Fruit fly (Drosophila melanogaster): ENCODE results near the gene CG14551.

The CG14551 gene

DNA sequence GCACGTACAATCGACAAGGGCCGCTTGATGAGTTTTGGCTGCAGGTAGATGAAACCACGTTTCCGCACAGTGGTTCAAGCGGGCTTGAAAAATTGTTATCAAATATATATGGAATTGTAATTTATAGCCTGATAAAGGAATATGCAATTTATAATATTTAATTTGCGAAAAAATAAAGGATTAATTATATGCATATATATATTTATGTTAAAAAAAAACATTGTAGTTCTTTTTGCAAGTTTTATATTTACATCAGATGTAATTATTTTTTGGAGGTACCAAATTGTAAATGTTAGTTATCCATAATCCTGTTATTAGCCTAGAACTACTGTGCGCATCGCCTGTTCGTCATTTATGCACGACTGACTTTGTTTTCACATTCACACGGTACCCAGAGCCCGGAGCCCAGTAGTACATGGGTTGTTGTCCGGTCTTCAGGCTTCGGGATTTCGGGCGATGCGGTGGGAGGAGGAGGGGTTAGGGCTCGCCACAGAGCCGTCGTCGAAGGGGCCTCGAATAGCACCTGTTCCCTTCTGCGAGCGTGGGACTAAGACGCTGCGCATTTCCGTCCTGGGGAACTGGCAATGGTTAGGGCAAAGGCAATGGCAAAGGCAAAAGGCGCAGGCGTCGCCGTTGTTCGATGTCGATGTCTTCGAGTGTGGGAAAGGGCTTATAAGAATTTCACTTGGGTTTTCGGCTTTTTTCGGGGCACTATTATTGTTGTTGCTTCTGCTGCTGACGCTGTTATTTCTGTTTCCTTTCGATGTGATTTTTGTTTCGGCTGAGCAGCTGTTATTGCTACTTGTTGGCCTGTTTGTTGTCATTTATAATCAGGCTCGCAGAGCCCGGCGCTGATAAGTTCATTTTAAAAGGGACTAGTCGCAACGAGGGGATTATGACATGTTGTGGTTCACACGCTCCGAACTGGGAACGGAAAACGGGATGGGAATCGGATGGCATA, 44.8 kb downstream of the CG14551 start (continued):
- no peak for TF ChIP-seq sima (GFP tag; optimal IDR thresholded peaks at IDR 0.05)
- TF ChIP-seq phol (tag; optimal IDR thresholded peaks at IDR 0.05), result peak; percentile 93
- no peak for TF ChIP-seq pum (GFP tag; optimal IDR thresholded peaks at IDR 0.05)
- TF ChIP-seq ato (GFP tag; IDR thresholded peaks at IDR 0.05; ENCODE audit: partially characterized antibody), result no peak
- TF ChIP-seq CG31441 (GFP tag; IDR thresholded peaks at IDR 0.05), result peak; percentile 96
- TF ChIP-seq dimm (GFP tag; IDR thresholded peaks at IDR 0.05), result 0 out of 2 replicates have a peak, but pooled peaks have one; percentile 19
- no peak for TF ChIP-seq pho (GFP tag; optimal IDR thresholded peaks at IDR 0.05)
- TF ChIP-seq Hand (GFP tag; optimal IDR thresholded peaks at IDR 0.05), result no peak
- no peak for TF ChIP-seq Hmx (GFP tag; optimal IDR thresholded peaks at IDR 0.05)
- TF ChIP-seq CG11504 (tag; optimal IDR thresholded peaks at IDR 0.05), result peak; percentile 80
- TF ChIP-seq esg (GFP tag; conservative IDR thresholded peaks at IDR 0.05), result peak; percentile 58
- TF ChIP-seq CG6813 (GFP tag; optimal IDR thresholded peaks at IDR 0.05), result peak; percentile 78
- TF ChIP-seq CG7372 (GFP tag; IDR thresholded peaks at IDR 0.05), result peak; percentile 31; the same call in 1 of the 2 replicates
- TF ChIP-seq Dad (GFP tag; optimal IDR thresholded peaks at IDR 0.05), result no peak
- TF ChIP-seq Fer2 (tag; optimal IDR thresholded peaks at IDR 0.05), result no peak
- TF ChIP-seq CG7928 (GFP tag; optimal IDR thresholded peaks at IDR 0.05), result no peak
- TF ChIP-seq Six4 (GFP tag; optimal IDR thresholded peaks at IDR 0.05), result peak; percentile 57
- TF ChIP-seq CG14441 (GFP tag; IDR thresholded peaks at IDR 0.05), result peak; percentile 52
- TF ChIP-seq Atf6 (GFP tag; IDR thresholded peaks at IDR 0.05), result no peak
- TF ChIP-seq CG3726 (GFP tag; IDR thresholded peaks at IDR 0.05), result no peak; the same call in 2 of the 3 replicates
- no peak for TF ChIP-seq ems (GFP tag; optimal IDR thresholded peaks at IDR 0.05)
- no peak for TF ChIP-seq Ravus (GFP tag; IDR thresholded peaks at IDR 0.05)
- no peak for TF ChIP-seq ase (GFP tag; IDR thresholded peaks at IDR 0.05)
- peak; percentile 30; the same call in 1 of the 3 replicates for TF ChIP-seq B-H1 (GFP tag; IDR thresholded peaks at IDR 0.05)
- TF ChIP-seq bsh (GFP tag; optimal IDR thresholded peaks at IDR 0.05), result peak; percentile 88 to 89
- peak; percentile 50 for TF ChIP-seq Awh (GFP tag; IDR thresholded peaks at IDR 0.05)
- peak; percentile 76 for TF ChIP-seq az2 (GFP tag; optimal IDR thresholded peaks at IDR 0.05)
- peak; percentile 35; the same call in 1 of the 2 replicates for TF ChIP-seq H2.0 (GFP tag; IDR thresholded peaks at IDR 0.05)
- TF ChIP-seq CG15269 (tag; optimal IDR thresholded peaks at IDR 0.05), result peak; percentile 75
- TF ChIP-seq jumu (GFP tag; optimal IDR thresholded peaks at IDR 0.05), result peak; percentile 12
- 0 out of 2 replicates have a peak, but pooled peaks have one; percentile 40 for TF ChIP-seq sens-2 (GFP tag; IDR thresholded peaks at IDR 0.05)
- no peak for TF ChIP-seq ERR (GFP tag; optimal IDR thresholded peaks at IDR 0.05)
- 0 out of 3 replicates have a peak, but pooled peaks have one; percentile 3 for TF ChIP-seq Mrtf (GFP tag; IDR thresholded peaks at IDR 0.05)
- no peak for TF ChIP-seq CG12236 (GFP tag; optimal IDR thresholded peaks at IDR 0.05)
- peak; percentile 35 for TF ChIP-seq CG18764 (GFP tag; optimal IDR thresholded peaks at IDR 0.05)
- TF ChIP-seq CG8089 (GFP tag; optimal IDR thresholded peaks at IDR 0.05), result no peak
- peak; percentile 70 for TF ChIP-seq CG8290 (GFP tag; optimal IDR thresholded peaks at IDR 0.05)
- TF ChIP-seq CG8290 (tag; optimal IDR thresholded peaks at IDR 0.05), result peak in 1 of 2 experiments; percentile 77
- no peak for TF ChIP-seq CG7786 (GFP tag; optimal IDR thresholded peaks at IDR 0.05)
- no peak for TF ChIP-seq pb (GFP tag; optimal IDR thresholded peaks at IDR 0.05)
- TF ChIP-seq HLH3B (GFP tag; IDR thresholded peaks at IDR 0.05), result peak; percentile 58
- no peak for TF ChIP-seq Mad (GFP tag; optimal IDR thresholded peaks at IDR 0.05)
- peak; percentile 69 for TF ChIP-seq CG18599 (GFP tag; optimal IDR thresholded peaks at IDR 0.05)
- TF ChIP-seq ab (GFP tag; optimal IDR thresholded peaks at IDR 0.05), result no peak
- TF ChIP-seq Med (GFP tag), result no peak
- TF ChIP-seq Neu2 (GFP tag; optimal IDR thresholded peaks at IDR 0.05; ENCODE audit: borderline replicate concordance), result no peak
- TF ChIP-seq otp (GFP tag; IDR thresholded peaks at IDR 0.05), result no peak
- peak; percentile 36 for TF ChIP-seq Dek (tag; optimal IDR thresholded peaks at IDR 0.05)
- no peak; the same call in 2 of the 3 replicates for TF ChIP-seq CG14050 (GFP tag; IDR thresholded peaks at IDR 0.05)
- TF ChIP-seq btn (GFP tag; optimal IDR thresholded peaks at IDR 0.05), result no peak

Data from whole organism, embryonic.